Worm (Caenorhabditis elegans): Measurements from ENCODE around the gene nhr-88.

DNA sequence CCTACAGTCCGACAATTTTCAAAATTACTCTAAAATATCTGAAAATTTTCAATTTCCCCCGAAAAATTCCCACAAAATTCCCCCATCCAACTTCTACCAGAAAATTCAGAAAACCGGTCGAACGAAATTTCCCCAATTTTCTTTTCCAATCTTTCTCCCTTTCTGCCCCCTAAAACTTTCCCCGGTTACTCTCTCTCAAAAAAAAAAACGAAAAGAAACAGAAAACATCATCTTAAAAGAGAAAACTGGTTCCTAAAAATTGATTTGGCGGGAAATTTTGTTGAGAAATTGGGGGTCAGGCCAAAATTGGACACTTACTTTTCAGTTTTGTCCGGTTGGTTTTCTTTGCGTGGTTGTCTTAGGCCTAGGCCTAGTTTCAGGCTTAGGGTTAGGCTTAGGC is 1.2 kb downstream of the nhr-88 start:
- TF ChIP-seq nhr-12 (tag; optimal IDR thresholded peaks at IDR 0.05) (no peak), nhr-11 (tag; optimal IDR thresholded peaks at IDR 0.05) (no peak)

All from whole organism, L3 larva.